Worm (Caenorhabditis elegans): ENCODE measurements around the gene K08D9.10.

- TF ChIP-seq ceh-36 (tag; optimal IDR thresholded peaks at IDR 0.05) (no peak), B0310.2 (tag; optimal IDR thresholded peaks at IDR 0.05) (no peak), tra-4 (tag; optimal IDR thresholded peaks at IDR 0.05) (no peak), pes-1 (GFP tag; IDR thresholded peaks at IDR 0.05) (no peak)
Measured at ce11 chrV:3242984-3243383, 12.3 kb downstream of the K08D9.10 start, which contains the start of gene gst-23.

Measured in whole organism, early embryonic.